Worm (Caenorhabditis elegans) whole organism, L1 larva: ENCODE data around the gene moe-3.
A peak's percentile ranks its signal among the peaks of the same experiment; 100 is the strongest.

ENCODE experiments used
- Y116A8C.19 ChIP-seq: sonication (generic microtip); optimal IDR thresholded peaks from 2 replicates; lab custom pipeline; 2016; ENCODE audit warnings: missing compliant biosample characterization, missing genetic modification characterization, borderline replicate concordance
- aha-1 ChIP-seq: fragments of 150-350 bp; optimal IDR thresholded peaks from 2 replicates; lab custom pipeline; 2014; ENCODE audit warnings: missing biosample characterization, missing genetic modification characterization
- alr-1 ChIP-seq: fragments of 200-800 bp; sonication (Bioruptor generic); optimal IDR thresholded peaks from 2 replicates; lab custom pipeline; 2018; ENCODE audit warnings: borderline replicate concordance, mild to moderate bottlenecking, missing genetic modification characterization, missing compliant biosample characterization
- aly-2 ChIP-seq: fragments of 150-350 bp; optimal IDR thresholded peaks from 2 replicates; lab custom pipeline; 2014; ENCODE audit warnings: missing biosample characterization, missing genetic modification characterization
- blmp-1 ChIP-seq: fragments of 150-350 bp; optimal IDR thresholded peaks from 2 replicates; lab custom pipeline; 2014; ENCODE audit warnings: missing biosample characterization, missing genetic modification characterization
- ceh-8 ChIP-seq: fragments of 200-800 bp; sonication (Bioruptor generic); optimal IDR thresholded peaks from 2 replicates; lab custom pipeline; 2018; ENCODE audit warnings: mild to moderate bottlenecking, missing genetic modification characterization, moderate library complexity, missing compliant biosample characterization
- ceh-90 ChIP-seq: sonication (generic microtip); optimal IDR thresholded peaks from 2 replicates; lab custom pipeline; 2016; ENCODE audit warnings: missing genetic modification characterization, missing compliant biosample characterization
- ces-1 ChIP-seq: fragments of 150-350 bp; optimal IDR thresholded peaks from 2 replicates; lab custom pipeline; 2014; ENCODE audit warnings: missing biosample characterization, missing genetic modification reagents, missing genetic modification characterization
- dpl-1 ChIP-seq, 3 experiments: fragments of 150-350 bp in 2 of 3; sonication (generic microtip) in 1 of 3; optimal IDR thresholded peaks; 2 replicates each; lab custom pipeline; 2014 to 2017; ENCODE audit warnings: missing biosample characterization in 3 of 3, missing genetic modification characterization in 3 of 3, missing genetic modification reagents in 3 of 3
- efl-1 ChIP-seq, 4 experiments: fragments of 150-350 bp; optimal IDR thresholded peaks in 3 of 4; peaks in 1 of 4; 1 replicate in 1 of 4; 2 replicates in 3 of 4; lab custom pipeline; 2014; ENCODE audit warnings: missing biosample characterization in 2 of 4, missing genetic modification characterization in 2 of 4, missing genetic modification reagents in 2 of 4
- efl-3 ChIP-seq: fragments of 200-800 bp; sonication (Bioruptor generic); optimal IDR thresholded peaks from 2 replicates; lab custom pipeline; 2018; ENCODE audit warnings: mild to moderate bottlenecking, missing genetic modification characterization, missing compliant biosample characterization
- egl-13 ChIP-seq: sonication (generic microtip); optimal IDR thresholded peaks from 2 replicates; lab custom pipeline; 2016; ENCODE audit warnings: missing genotype, missing genetic modification reagents, missing genetic modification characterization, missing compliant biosample characterization
- elt-2 ChIP-seq: sonication (generic microtip); optimal IDR thresholded peaks from 2 replicates; lab custom pipeline; 2016; ENCODE audit warnings: missing genetic modification characterization, mild to moderate bottlenecking, inconsistent platforms, missing compliant biosample characterization, missing genetic modification reagents
- elt-3 ChIP-seq, 6 experiments: fragments of 150-350 bp in 1 of 6; sonication (generic microtip); optimal IDR thresholded peaks; 2 replicates each; lab custom pipeline; 2017 to 2018; ENCODE audit warnings: missing biosample characterization in 6 of 6, missing genetic modification characterization in 6 of 6, inconsistent platforms in 1 of 6
- ets-5 ChIP-seq: fragments of 200-800 bp; sonication (Bioruptor generic); IDR thresholded peaks from 2 replicates; pipeline ENCODE4 v1.3.6; 2022; ENCODE audit warnings: missing genetic modification characterization, missing compliant biosample characterization
- fkh-10 ChIP-seq: sonication (generic microtip); optimal IDR thresholded peaks from 2 replicates; lab custom pipeline; 2017; ENCODE audit warnings: missing biosample characterization, missing genetic modification reagents, missing genetic modification characterization
- fkh-4 ChIP-seq: sonication (generic microtip); optimal IDR thresholded peaks from 2 replicates; lab custom pipeline; 2016; ENCODE audit warnings: missing compliant biosample characterization, missing genetic modification characterization, borderline replicate concordance
- fkh-8 ChIP-seq: sonication (generic microtip); optimal IDR thresholded peaks from 2 replicates; lab custom pipeline; 2016; ENCODE audit warnings: mild to moderate bottlenecking, missing genetic modification characterization, missing compliant biosample characterization
- hlh-17 ChIP-seq: fragments of 200-800 bp; sonication (Bioruptor generic); optimal IDR thresholded peaks from 2 replicates; lab custom pipeline; 2018; ENCODE audit warnings: missing genetic modification characterization, mild to moderate bottlenecking, missing compliant biosample characterization, moderate library complexity, borderline replicate concordance
- hpl-2 ChIP-seq: fragments of 150-350 bp; optimal IDR thresholded peaks from 2 replicates; lab custom pipeline; 2014; ENCODE audit warnings: missing biosample characterization, missing genetic modification reagents, missing genetic modification characterization
- lin-35 ChIP-seq, 2 experiments: fragments of 150-350 bp; optimal IDR thresholded peaks; 2 replicates each; lab custom pipeline; 2014; ENCODE audit warnings: missing biosample characterization in 2 of 2, missing genetic modification characterization in 2 of 2, missing genetic modification reagents in 2 of 2
- lin-39 ChIP-seq: fragments of 150-350 bp; optimal IDR thresholded peaks from 2 replicates; lab custom pipeline; 2014; ENCODE audit warnings: missing biosample characterization, missing genetic modification reagents, missing genetic modification characterization
- lsy-2 ChIP-seq, 2 experiments: fragments of 150-350 bp; optimal IDR thresholded peaks; 2 replicates each; lab custom pipeline; 2014; ENCODE audit warnings: missing biosample characterization in 2 of 2, missing genetic modification characterization in 2 of 2
- mab-9 ChIP-seq: fragments of 200-800 bp; sonication (Bioruptor generic); IDR thresholded peaks from 2 replicates; pipeline ENCODE4 v1.3.6; 2022; ENCODE audit warnings: missing genetic modification reagents, missing genetic modification characterization, missing compliant biosample characterization
- mef-2 ChIP-seq: fragments of 150-350 bp; optimal IDR thresholded peaks from 2 replicates; lab custom pipeline; 2014; ENCODE audit warnings: missing biosample characterization, missing genetic modification characterization
- nhr-12 ChIP-seq: sonication (generic microtip); optimal IDR thresholded peaks from 2 replicates; lab custom pipeline; 2017; ENCODE audit warnings: missing biosample characterization, missing genetic modification characterization
- nhr-19 ChIP-seq: fragments of 200-800 bp; sonication (Bioruptor generic); conservative IDR thresholded peaks from 2 replicates; pipeline ENCODE4 v1.3.6; 2022; ENCODE audit warnings: missing genetic modification characterization, missing compliant biosample characterization
- nhr-20 ChIP-seq: sonication (generic microtip); optimal IDR thresholded peaks from 2 replicates; lab custom pipeline; 2016; ENCODE audit warnings: mild to moderate bottlenecking, missing genetic modification characterization, missing compliant biosample characterization
- nhr-237 ChIP-seq: fragments of 150-350 bp; optimal IDR thresholded peaks from 2 replicates; lab custom pipeline; 2014; ENCODE audit warnings: missing biosample characterization, missing genetic modification characterization
- nhr-47 ChIP-seq: sonication (generic microtip); optimal IDR thresholded peaks from 2 replicates; lab custom pipeline; 2016; ENCODE audit warnings: mild to moderate bottlenecking, missing genetic modification characterization, moderate library complexity, missing compliant biosample characterization
- nhr-71 ChIP-seq: sonication (generic microtip); optimal IDR thresholded peaks from 2 replicates; lab custom pipeline; 2016; ENCODE audit warnings: mild to moderate bottlenecking, missing genetic modification characterization, moderate library complexity, missing compliant biosample characterization
- nhr-77 ChIP-seq: fragments of 150-350 bp; optimal IDR thresholded peaks from 2 replicates; lab custom pipeline; 2014; ENCODE audit warnings: missing biosample characterization, missing genetic modification characterization
- nhr-90 ChIP-seq: sonication (generic microtip); optimal IDR thresholded peaks from 2 replicates; lab custom pipeline; 2016; ENCODE audit warnings: mild to moderate bottlenecking, missing genetic modification characterization, missing compliant biosample characterization; ENCODE audit not compliant: poor library complexity
- rnt-1 ChIP-seq: sonication (generic microtip); optimal IDR thresholded peaks from 2 replicates; lab custom pipeline; 2016; ENCODE audit warnings: mild to moderate bottlenecking, missing genetic modification characterization, moderate library complexity, missing compliant biosample characterization
- skn-1 ChIP-seq: fragments of 150-350 bp; optimal IDR thresholded peaks from 2 replicates; lab custom pipeline; 2014; ENCODE audit warnings: missing biosample characterization, missing genetic modification characterization
- snu-23 ChIP-seq: sonication (generic microtip); optimal IDR thresholded peaks from 2 replicates; lab custom pipeline; 2016; ENCODE audit warnings: missing genetic modification characterization, missing compliant biosample characterization
- sox-4 ChIP-seq: sonication (generic microtip); optimal IDR thresholded peaks from 2 replicates; lab custom pipeline; 2016; ENCODE audit warnings: missing genetic modification characterization, missing compliant biosample characterization
- sup-37 ChIP-seq: fragments of 200-800 bp; sonication (Bioruptor generic); optimal IDR thresholded peaks from 2 replicates; lab custom pipeline; 2018; ENCODE audit warnings: mild to moderate bottlenecking, missing genetic modification characterization, missing compliant biosample characterization
- swsn-7 ChIP-seq: sonication (generic microtip); optimal IDR thresholded peaks from 2 replicates; lab custom pipeline; 2016; ENCODE audit warnings: missing genetic modification characterization, missing compliant biosample characterization
- unc-62 ChIP-seq: fragments of 150-350 bp; optimal IDR thresholded peaks from 2 replicates; lab custom pipeline; 2014; ENCODE audit warnings: missing biosample characterization, missing genetic modification reagents, missing genetic modification characterization
- unc-86 ChIP-seq: sonication (generic microtip); optimal IDR thresholded peaks from 2 replicates; lab custom pipeline; 2016; ENCODE audit warnings: missing genetic modification characterization, missing compliant biosample characterization
- xbp-1 ChIP-seq: sonication (generic microtip); optimal IDR thresholded peaks from 2 replicates; lab custom pipeline; 2016; ENCODE audit warnings: missing genetic modification characterization, missing compliant biosample characterization
- zag-1 ChIP-seq: fragments of 150-350 bp; optimal IDR thresholded peaks from 2 replicates; lab custom pipeline; 2014; ENCODE audit warnings: missing biosample characterization, missing genetic modification characterization
- ztf-11 ChIP-seq, 2 experiments: sonication (generic microtip); optimal IDR thresholded peaks; 2 replicates each; lab custom pipeline; 2016 to 2017; ENCODE audit warnings: missing genetic modification characterization in 2 of 2, missing biosample characterization in 1 of 2, missing compliant biosample characterization in 1 of 2
- ztf-4 ChIP-seq: fragments of 150-350 bp; optimal IDR thresholded peaks from 2 replicates; lab custom pipeline; 2014; ENCODE audit warnings: missing biosample characterization, missing genetic modification characterization

Gene moe-3

ce11 chrII:13156071-13156470 lies 9.5 kb downstream of the moe-3 start:
- TF ChIP-seq nhr-20 (tag; lab: Kevin White, UChicago) = no peak
- TF ChIP-seq nhr-237 (tag; lab: Kevin White, UChicago) = no peak
- TF ChIP-seq efl-1 (optimal IDR thresholded peaks at IDR 0.05; lab: Kevin White, UChicago) = no peak
- peak in 1 of 2 experiments; percentile 4 for TF ChIP-seq efl-1 (GFP tag; optimal IDR thresholded peaks at IDR 0.05 in 1 of 2; lab: Kevin White, UChicago)
- TF ChIP-seq skn-1 = no peak
- TF ChIP-seq dpl-1 (GFP tag; optimal IDR thresholded peaks at IDR 0.05; lab: Kevin White, UChicago) = peak in 1 of 3 experiments; percentile 15
- TF ChIP-seq mef-2 (tag; lab: Kevin White, UChicago) = no peak
- TF ChIP-seq, all 84 proteins: peak for 2

DNA sequence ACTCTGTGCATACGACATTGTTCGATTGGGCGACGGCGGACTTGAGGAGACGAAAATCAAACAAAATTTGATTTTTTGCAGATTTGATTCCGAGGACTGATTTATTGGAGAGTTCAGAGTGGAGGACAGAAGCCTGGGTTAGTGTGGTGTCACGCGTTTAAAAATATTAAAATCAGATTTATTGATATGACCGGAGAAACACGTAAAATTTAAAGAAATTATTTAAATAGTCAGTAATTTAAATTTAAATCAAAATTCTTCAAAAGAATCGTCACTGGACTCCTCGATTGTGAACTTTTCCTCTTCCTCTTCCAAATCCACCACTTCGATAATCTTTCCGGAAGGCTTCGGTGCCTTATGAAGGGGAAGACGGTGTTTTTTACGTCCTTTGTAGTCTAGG lies 12.2 kb downstream of the moe-3 start, which contains the start of gene spe-18:
Gene spe-18 (minus strand): TSS at position 101 of the 400 bp plus-strand sequence.
- TF ChIP-seq zag-1 (no peak), efl-1 (optimal IDR thresholded peaks at IDR 0.05; lab: Kevin White, UChicago) (no peak), efl-1 (GFP tag; optimal IDR thresholded peaks at IDR 0.05 in 1 of 2; lab: Kevin White, UChicago) (peak in 1 of 2 experiments; percentile 46)

DNA sequence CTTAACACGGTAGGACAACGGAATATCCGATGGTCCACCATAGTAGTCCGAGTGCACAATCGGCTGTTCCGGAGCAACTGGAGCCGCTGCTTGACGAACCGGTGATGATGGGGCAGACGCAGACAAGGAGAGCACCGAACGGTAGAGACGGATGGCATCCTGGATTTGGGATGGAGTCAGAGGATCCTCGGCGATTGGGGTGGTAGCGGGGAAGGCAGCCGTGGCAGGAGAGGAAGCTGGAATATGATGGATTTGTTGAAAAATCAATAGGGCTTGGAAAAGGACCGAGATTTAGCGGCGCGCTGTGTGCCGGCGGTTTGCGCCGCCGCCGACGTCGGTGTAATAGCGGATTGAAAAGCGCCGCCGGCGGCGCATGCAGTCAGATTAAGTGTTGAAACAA lies 13.1 kb downstream of the moe-3 start:
- TF ChIP-seq nhr-71 (tag; lab: Kevin White, UChicago) (no peak), nhr-237 (tag; lab: Kevin White, UChicago) (no peak), swsn-7 (no peak), fkh-10 (GFP tag; lab: Kevin White, UChicago) (no peak), nhr-47 (tag; lab: Kevin White, UChicago) (no peak), unc-86 (no peak), lsy-2 (tag; optimal IDR thresholded peaks at IDR 0.05; lab: Kevin White, UChicago) (no peak), nhr-77 (tag; lab: Kevin White, UChicago) (no peak), rnt-1 (no peak), nhr-12 (tag; lab: Kevin White, UChicago) (no peak), lin-35 (GFP tag; optimal IDR thresholded peaks at IDR 0.05; lab: Kevin White, UChicago) (no peak), ces-1 (no peak), hpl-2 (no peak), egl-13 (no peak), ceh-90 (tag; lab: Kevin White, UChicago) (no peak), ceh-8 (GFP tag; lab: Kevin White, UChicago) (no peak), zag-1 (no peak), nhr-20 (tag; lab: Kevin White, UChicago) (no peak), fkh-8 (no peak), sox-4 (tag; lab: Kevin White, UChicago) (no peak)

DNA sequence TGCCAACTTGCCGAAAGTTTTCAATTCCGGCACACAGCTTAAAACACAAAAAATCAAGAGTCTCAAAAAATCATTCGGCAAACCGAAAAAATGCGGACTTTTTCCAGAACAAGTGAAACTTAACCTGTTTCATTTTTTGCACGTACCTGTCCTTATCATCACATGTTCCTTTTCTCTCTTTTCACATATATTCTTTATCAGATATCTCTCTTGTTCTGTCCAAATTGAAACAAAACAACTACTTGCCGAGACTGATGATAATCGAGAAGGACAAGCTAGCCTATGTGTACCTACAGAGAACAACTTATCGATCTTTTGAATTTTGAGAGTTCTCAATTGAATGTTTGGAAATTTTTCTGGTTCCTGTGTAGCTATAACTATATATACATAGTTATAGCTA lies 15.6 kb downstream of the moe-3 start:
- peak; percentile 18 for TF ChIP-seq snu-23 (GFP tag; lab: Kevin White, UChicago)
- no peak for TF ChIP-seq nhr-90 (tag; lab: Kevin White, UChicago)
- no peak for TF ChIP-seq sup-37 (GFP tag; lab: Kevin White, UChicago)
- peak in 1 of 3 experiments; percentile 4 for TF ChIP-seq dpl-1 (GFP tag; optimal IDR thresholded peaks at IDR 0.05; lab: Kevin White, UChicago)
- TF ChIP-seq aha-1 (tag; lab: Kevin White, UChicago) = no peak
- TF ChIP-seq alr-1 (tag; lab: Kevin White, UChicago) = no peak
- no peak for TF ChIP-seq nhr-237 (tag; lab: Kevin White, UChicago)
- TF ChIP-seq zag-1 = no peak
- no peak for TF ChIP-seq efl-3 (GFP tag; lab: Kevin White, UChicago)
- TF ChIP-seq fkh-4 = no peak
- no peak for TF ChIP-seq elt-2 (tag; lab: Kevin White, UChicago)
- TF ChIP-seq blmp-1 = peak; percentile 88
- TF ChIP-seq skn-1 = no peak
- TF ChIP-seq ces-1 = no peak
- TF ChIP-seq ztf-11 (tag; optimal IDR thresholded peaks at IDR 0.05; lab: Kevin White, UChicago) = no peak
- peak in 2 of 6 experiments; percentile 78 to 91 for TF ChIP-seq elt-3 (tag; optimal IDR thresholded peaks at IDR 0.05; lab: Kevin White, UChicago)
- no peak for TF ChIP-seq Y116A8C.19 (tag; lab: Kevin White, UChicago)
- no peak for TF ChIP-seq efl-1 (optimal IDR thresholded peaks at IDR 0.05; lab: Kevin White, UChicago)
- TF ChIP-seq efl-1 (GFP tag; optimal IDR thresholded peaks at IDR 0.05 in 1 of 2; lab: Kevin White, UChicago) = peak in 1 of 2 experiments; percentile 43
- no peak for TF ChIP-seq unc-62 (GFP tag; lab: Kevin White, UChicago)
- TF ChIP-seq xbp-1 (tag; lab: Kevin White, UChicago) = no peak
- no peak for TF ChIP-seq nhr-12 (tag; lab: Kevin White, UChicago)
- no peak for TF ChIP-seq aly-2 (tag; lab: Kevin White, UChicago)
- no peak for TF ChIP-seq lin-39 (tag; lab: Kevin White, UChicago)
- TF ChIP-seq ztf-4 = no peak
- TF ChIP-seq ets-5 (GFP tag; lab: Robert Waterston, UW) = no peak
- TF ChIP-seq mab-9 (GFP tag; lab: Robert Waterston, UW) = no peak
- 0 out of 2 replicates have a peak, but pooled peaks have one; percentile 18 for TF ChIP-seq nhr-19 (GFP tag; lab: Robert Waterston, UW)
- TF ChIP-seq nhr-20 (tag; lab: Kevin White, UChicago) = peak; percentile 12
- no peak for TF ChIP-seq hlh-17 (GFP tag; lab: Kevin White, UChicago)
